Worm (Caenorhabditis elegans) whole organism, L4 larva: ENCODE results near the gene wdr-5.3.

Experiments
- aly-2 ChIP-seq: sonication (generic microtip); optimal IDR thresholded peaks from 2 replicates; lab custom pipeline; 2018; ENCODE audit warnings: missing biosample characterization, missing genetic modification characterization
- ceh-20 ChIP-seq: fragments of 200-800 bp; sonication (Bioruptor generic); IDR thresholded peaks from 2 replicates; pipeline ENCODE4 v1.3.6; 2022; ENCODE audit warnings: missing genetic modification reagents, missing genetic modification characterization, missing compliant biosample characterization
- ceh-28 ChIP-seq: fragments of 150-350 bp; optimal IDR thresholded peaks from 2 replicates; lab custom pipeline; 2014; ENCODE audit warnings: missing biosample characterization, missing genetic modification reagents, missing genetic modification characterization
- ces-1 ChIP-seq: fragments of 150-350 bp; sonication (generic microtip); optimal IDR thresholded peaks from 4 replicates; lab custom pipeline; 2014; ENCODE audit warnings: missing biosample characterization, missing genetic modification reagents, missing genetic modification characterization
- egl-27 ChIP-seq: sonication (generic microtip); optimal IDR thresholded peaks from 3 replicates; lab custom pipeline; 2017; ENCODE audit warnings: missing biosample characterization, missing genetic modification reagents, missing genetic modification characterization
- hmg-1.1 ChIP-seq: fragments of 200-800 bp; sonication (Bioruptor generic); IDR thresholded peaks from 2 replicates; pipeline ENCODE4 v1.3.6; 2022; ENCODE audit warnings: missing genetic modification reagents, missing genetic modification characterization, missing compliant biosample characterization
- lin-15B ChIP-seq: fragments of 150-350 bp; sonication (generic microtip); optimal IDR thresholded peaks from 3 replicates; lab custom pipeline; 2014; ENCODE audit warnings: missing biosample characterization, missing genetic modification characterization
- lin-38 ChIP-seq: fragments of 200-800 bp; sonication (Bioruptor generic); IDR thresholded peaks from 2 replicates; pipeline ENCODE4 v1.3.6; 2022; ENCODE audit warnings: missing genetic modification reagents, missing genetic modification characterization, missing compliant biosample characterization
- lir-3 ChIP-seq: sonication (generic microtip); optimal IDR thresholded peaks from 2 replicates; lab custom pipeline; 2016; ENCODE audit warnings: mild to moderate bottlenecking, missing genetic modification characterization, missing compliant biosample characterization
- mdl-1 ChIP-seq, 2 experiments: fragments of 150-350 bp in 1 of 2; sonication (generic microtip) in 1 of 2; optimal IDR thresholded peaks; 2 replicates each; lab custom pipeline; 2014 to 2017; ENCODE audit warnings: missing biosample characterization in 2 of 2, missing genetic modification characterization in 2 of 2
- mxl-3 ChIP-seq: fragments of 200-800 bp; sonication (Bioruptor generic); optimal IDR thresholded peaks from 2 replicates; lab custom pipeline; 2018; ENCODE audit warnings: mild to moderate bottlenecking, missing genetic modification characterization, missing compliant biosample characterization
- nhr-237 ChIP-seq: sonication (generic microtip); optimal IDR thresholded peaks from 2 replicates; lab custom pipeline; 2017; ENCODE audit warnings: missing biosample characterization, missing genetic modification characterization
- pha-4 ChIP-seq, 2 experiments: fragments of 150-350 bp in 1 of 2; fragments of 200-800 bp in 1 of 2; sonication (Bioruptor generic) in 1 of 2; IDR thresholded peaks in 1 of 2; optimal IDR thresholded peaks in 1 of 2; 2 replicates each; pipeline versions ENCODE4 v1.3.6 to Lab custom; 2014 to 2022; ENCODE audit warnings: missing genetic modification characterization in 2 of 2, missing genetic modification reagents in 2 of 2, missing biosample characterization in 1 of 2, missing compliant biosample characterization in 1 of 2
- snpc-4 ChIP-seq: fragments of 150-350 bp; optimal IDR thresholded peaks from 2 replicates; lab custom pipeline; 2014; ENCODE audit warnings: missing biosample characterization, missing genetic modification characterization

- TF ChIP-seq egl-27 = no peak
- no peak for TF ChIP-seq ceh-28 (tag; lab: Kevin White, UChicago)
- TF ChIP-seq mdl-1 (tag; optimal IDR thresholded peaks at IDR 0.05; lab: Kevin White, UChicago) = no peak
- TF ChIP-seq ceh-20 (GFP tag; lab: Robert Waterston, UW) = no peak
- TF ChIP-seq snpc-4 = no peak
- TF ChIP-seq aly-2 (tag; lab: Kevin White, UChicago) = no peak
- no peak for TF ChIP-seq lin-15B (tag; lab: Kevin White, UChicago)
- no peak for TF ChIP-seq mxl-3 (GFP tag; lab: Kevin White, UChicago)
- no peak for TF ChIP-seq ces-1 (GFP tag; lab: Kevin White, UChicago)
- no peak for TF ChIP-seq nhr-237 (tag; lab: Kevin White, UChicago)
- no peak for TF ChIP-seq lin-38 (GFP tag; lab: Robert Waterston, UW)
- no peak for TF ChIP-seq hmg-1.1 (GFP tag; lab: Robert Waterston, UW)
- TF ChIP-seq pha-4 (GFP tag; IDR thresholded peaks at IDR 0.05; lab: Robert Waterston, UW) = no peak
- TF ChIP-seq pha-4 (tag; optimal IDR thresholded peaks at IDR 0.05; lab: Kevin White, UChicago) = no peak
- TF ChIP-seq lir-3 (tag; lab: Kevin White, UChicago) = no peak
These were observed 4.9 kb upstream of the wdr-5.3 start, which contains the start of gene T28B11.1 for ce11 chrV:10731989-10732472.
